Worm (Caenorhabditis elegans) whole organism, mixed stage, embryonic: ENCODE measurements around the gene fbxb-64.

Experiments used
- nhr-28 ChIP-seq: fragments of 150-350 bp; optimal IDR thresholded peaks from 2 replicates; lab custom pipeline; 2014; ENCODE audit warnings: missing biosample characterization, missing genetic modification characterization
- nhr-76 ChIP-seq: sonication (generic microtip); optimal IDR thresholded peaks from 2 replicates; lab custom pipeline; 2017; ENCODE audit warnings: missing biosample characterization, missing genetic modification characterization
- snpc-4 ChIP-seq: fragments of 150-350 bp; optimal IDR thresholded peaks from 2 replicates; lab custom pipeline; 2014; ENCODE audit warnings: missing biosample characterization, missing genetic modification characterization

DNA sequence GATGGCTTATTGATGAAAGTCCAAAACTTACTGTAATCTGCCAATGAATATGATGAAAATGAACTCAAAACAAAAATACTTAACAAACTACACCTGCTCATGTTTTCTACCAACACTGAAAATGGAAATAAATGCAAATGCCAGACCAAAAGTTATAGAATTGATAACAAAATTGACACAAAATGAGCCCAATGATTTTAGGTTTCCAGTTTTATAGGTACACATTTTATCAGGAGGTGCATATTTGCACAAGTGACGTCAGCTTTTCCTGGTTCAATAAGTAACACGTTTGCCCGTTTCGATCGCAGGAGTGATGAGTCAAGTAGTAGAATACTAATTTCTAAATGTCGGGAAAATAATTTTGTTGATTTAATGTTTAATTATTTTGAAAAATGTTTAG lies 16.4 kb upstream of the fbxb-64 start, which contains the start of gene F55C9.6:
- TF ChIP-seq nhr-28 (no peak), nhr-76 (tag; lab: Kevin White, UChicago) (no peak), snpc-4 (no peak)
